Worm (Caenorhabditis elegans) whole organism, L1 larva: ENCODE data around the gene srsx-32.
"Not testable (repeated sequence)": the region's sequence is repeated elsewhere in the genome, so short reads cannot be mapped to it uniquely, and the experiment has no call there.

ENCODE experiments used
- ama-1 ChIP-seq: fragments of 150-350 bp; optimal IDR thresholded peaks from 2 replicates; lab custom pipeline; 2014
- ceh-8 ChIP-seq: fragments of 200-800 bp; sonication (Bioruptor generic); optimal IDR thresholded peaks from 2 replicates; lab custom pipeline; 2018; ENCODE audit warnings: mild to moderate bottlenecking, missing genetic modification characterization, moderate library complexity, missing compliant biosample characterization
- fkh-10 ChIP-seq: sonication (generic microtip); optimal IDR thresholded peaks from 2 replicates; lab custom pipeline; 2017; ENCODE audit warnings: missing biosample characterization, missing genetic modification reagents, missing genetic modification characterization
- hlh-4 ChIP-seq: sonication (generic microtip); optimal IDR thresholded peaks from 2 replicates; lab custom pipeline; 2016; ENCODE audit warnings: mild to moderate bottlenecking, missing genetic modification characterization, missing compliant biosample characterization
- jun-1 ChIP-seq: fragments of 150-350 bp; optimal IDR thresholded peaks from 2 replicates; lab custom pipeline; 2014; ENCODE audit warnings: missing biosample characterization, missing genetic modification reagents, missing genetic modification characterization
- mep-1 ChIP-seq: fragments of 150-350 bp; optimal IDR thresholded peaks from 2 replicates; lab custom pipeline; 2014; ENCODE audit warnings: missing biosample characterization, missing genetic modification characterization
- nhr-12 ChIP-seq: sonication (generic microtip); optimal IDR thresholded peaks from 2 replicates; lab custom pipeline; 2017; ENCODE audit warnings: missing biosample characterization, missing genetic modification characterization
- nhr-76 ChIP-seq: sonication (generic microtip); optimal IDR thresholded peaks from 2 replicates; lab custom pipeline; 2017; ENCODE audit warnings: missing biosample characterization, missing genetic modification characterization
- nhr-90 ChIP-seq: sonication (generic microtip); optimal IDR thresholded peaks from 2 replicates; lab custom pipeline; 2016; ENCODE audit warnings: mild to moderate bottlenecking, missing genetic modification characterization, missing compliant biosample characterization; ENCODE audit not compliant: poor library complexity
- sox-4 ChIP-seq: sonication (generic microtip); optimal IDR thresholded peaks from 2 replicates; lab custom pipeline; 2016; ENCODE audit warnings: missing genetic modification characterization, missing compliant biosample characterization
- unc-62 ChIP-seq: fragments of 150-350 bp; optimal IDR thresholded peaks from 2 replicates; lab custom pipeline; 2014; ENCODE audit warnings: missing biosample characterization, missing genetic modification reagents, missing genetic modification characterization
- zag-1 ChIP-seq: fragments of 150-350 bp; optimal IDR thresholded peaks from 2 replicates; lab custom pipeline; 2014; ENCODE audit warnings: missing biosample characterization, missing genetic modification characterization

DNA sequence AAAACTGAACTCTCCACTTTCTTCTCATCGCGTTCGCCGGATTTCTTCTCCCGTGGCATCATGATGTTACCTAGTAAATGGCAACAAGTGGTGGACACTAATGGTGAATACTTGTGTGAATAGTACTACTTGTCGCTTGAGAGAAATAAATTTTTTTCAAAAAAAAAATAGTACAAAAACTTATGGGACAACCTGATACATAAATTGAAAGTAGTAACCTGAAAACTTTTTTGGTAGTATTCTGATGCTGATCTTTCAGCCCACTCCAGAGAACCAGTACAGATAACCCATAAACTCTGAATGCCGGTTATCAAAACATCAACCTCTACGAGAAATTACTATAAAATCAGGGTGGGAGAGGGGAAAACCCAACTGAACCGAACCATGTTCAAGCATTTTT is 40.6 kb downstream of the srsx-32 start, which contains the start of gene Y57E12AL.2:
- not testable (repeated sequence) for TF ChIP-seq ceh-8 (GFP tag; lab: Kevin White, UChicago); fkh-10; nhr-76 (tag; lab: Kevin White, UChicago); unc-62 (GFP tag; lab: Kevin White, UChicago); nhr-12 (tag; lab: Kevin White, UChicago); nhr-90; mep-1 (tag; lab: Kevin White, UChicago); hlh-4 (tag; lab: Kevin White, UChicago); ama-1 (lab: Kevin White, UChicago); sox-4 (tag; lab: Kevin White, UChicago); jun-1; zag-1 (tag; lab: Kevin White, UChicago)
